Worm (Caenorhabditis elegans): ENCODE measurements around the gene apd-3.

The apd-3 gene

ce11 chrII:3515384-3516053, 30.7 kb downstream of the apd-3 start, which contains the start of the genes Y49F6B.14 and clec-125:
Gene Y49F6B.14, minus strand, starts transcription at chrII:3515484.
Gene clec-125, plus strand, starts transcription at chrII:3516003.
- no peak for TF ChIP-seq blmp-1 (tag; optimal IDR thresholded peaks at IDR 0.05; ENCODE audit: insufficient read depth)
- no peak for TF ChIP-seq alr-1 (tag; optimal IDR thresholded peaks at IDR 0.05)
- TF ChIP-seq ztf-11 (tag; optimal IDR thresholded peaks at IDR 0.05) = no peak
- TF ChIP-seq unc-62 (GFP tag; optimal IDR thresholded peaks at IDR 0.05) = no peak
- TF ChIP-seq nhr-23 (tag; optimal IDR thresholded peaks at IDR 0.05) = no peak
- TF ChIP-seq aly-2 (tag; optimal IDR thresholded peaks at IDR 0.05) = no peak
- no peak for TF ChIP-seq crh-2 (tag; optimal IDR thresholded peaks at IDR 0.05)
- TF ChIP-seq elt-3 (tag; optimal IDR thresholded peaks at IDR 0.05) = no peak
- TF ChIP-seq gmeb-1 (tag; optimal IDR thresholded peaks at IDR 0.05) = no peak
- TF ChIP-seq nhr-10 (tag; optimal IDR thresholded peaks at IDR 0.05) = no peak
- TF ChIP-seq lin-39 (tag; optimal IDR thresholded peaks at IDR 0.05) = no peak

- TF ChIP-seq ama-1 (optimal IDR thresholded peaks at IDR 0.05) (no peak), ZK546.5 (tag; optimal IDR thresholded peaks at IDR 0.05) (no peak), ztf-1 (GFP tag; conservative IDR thresholded peaks at IDR 0.05) (no peak), crh-2 (tag; optimal IDR thresholded peaks at IDR 0.05) (no peak), lsy-2 (tag; optimal IDR thresholded peaks at IDR 0.05) (no peak), mbf-1 (tag; optimal IDR thresholded peaks at IDR 0.05) (no peak), nhr-11 (tag; optimal IDR thresholded peaks at IDR 0.05) (no peak), nhr-21 (tag; optimal IDR thresholded peaks at IDR 0.05) (no peak)
These were observed 31.6 kb downstream of the apd-3 start, which contains the start of gene srz-5 for ce11 chrII:3514631-3515030. Gene srz-5, minus strand, starts transcription at chrII:3514731.

ce11 chrII:3512240-3512639, 34.0 kb downstream of the apd-3 start, which contains the start of gene Y49F6B.19:
Gene Y49F6B.19, minus strand, starts transcription at chrII:3512340.
- TF ChIP-seq ztf-1 (GFP tag; conservative IDR thresholded peaks at IDR 0.05) (no peak), lin-11 (tag; optimal IDR thresholded peaks at IDR 0.05) (no peak), dmd-4 (tag; optimal IDR thresholded peaks at IDR 0.05) (no peak), sem-4 (tag; optimal IDR thresholded peaks at IDR 0.05) (no peak), nhr-129 (tag; optimal IDR thresholded peaks at IDR 0.05) (no peak), ZK546.5 (tag; optimal IDR thresholded peaks at IDR 0.05) (no peak), nhr-10 (tag; optimal IDR thresholded peaks at IDR 0.05) (no peak), elt-3 (tag; optimal IDR thresholded peaks at IDR 0.05) (no peak), sma-3 (GFP tag; optimal IDR thresholded peaks at IDR 0.05) (no peak), nhr-23 (tag; optimal IDR thresholded peaks at IDR 0.05) (no peak), ztf-4 (tag; optimal IDR thresholded peaks at IDR 0.05) (no peak), elt-1 (tag; optimal IDR thresholded peaks at IDR 0.05) (no peak), ama-1 (optimal IDR thresholded peaks at IDR 0.05) (no peak), C34F6.9 (tag; optimal IDR thresholded peaks at IDR 0.05) (no peak), lsy-2 (tag; optimal IDR thresholded peaks at IDR 0.05) (no peak), skn-1 (tag; optimal IDR thresholded peaks at IDR 0.05) (no peak), lin-39 (tag; optimal IDR thresholded peaks at IDR 0.05) (no peak), egl-27 (tag; optimal IDR thresholded peaks at IDR 0.05) (no peak)

DNA sequence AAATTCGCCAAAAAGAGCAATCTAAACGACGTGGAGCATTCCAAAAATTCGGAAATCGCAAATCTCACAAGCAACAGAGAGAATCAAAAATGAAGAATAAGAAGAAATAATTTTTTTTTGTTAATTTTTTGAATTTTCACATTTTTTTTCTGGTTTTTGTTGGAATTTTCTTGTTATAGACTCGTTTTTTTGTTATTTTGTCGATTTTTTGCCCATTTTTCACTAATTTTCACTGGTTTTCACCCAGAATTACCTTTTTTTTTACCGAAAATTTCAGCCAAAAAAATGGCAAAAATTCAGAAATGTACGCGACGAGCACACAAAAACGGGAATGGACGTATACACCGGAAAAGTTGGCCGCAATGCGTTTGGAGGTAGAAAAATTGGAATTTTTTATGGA, 41.5 kb downstream of the apd-3 start, which contains the start of gene cyh-1:
TSS of gene cyh-1 (plus strand) at position 301 of the 400 bp plus-strand sequence.
- TF ChIP-seq nhr-23 (tag; optimal IDR thresholded peaks at IDR 0.05) (no peak), alr-1 (tag; optimal IDR thresholded peaks at IDR 0.05) (no peak)

DNA sequence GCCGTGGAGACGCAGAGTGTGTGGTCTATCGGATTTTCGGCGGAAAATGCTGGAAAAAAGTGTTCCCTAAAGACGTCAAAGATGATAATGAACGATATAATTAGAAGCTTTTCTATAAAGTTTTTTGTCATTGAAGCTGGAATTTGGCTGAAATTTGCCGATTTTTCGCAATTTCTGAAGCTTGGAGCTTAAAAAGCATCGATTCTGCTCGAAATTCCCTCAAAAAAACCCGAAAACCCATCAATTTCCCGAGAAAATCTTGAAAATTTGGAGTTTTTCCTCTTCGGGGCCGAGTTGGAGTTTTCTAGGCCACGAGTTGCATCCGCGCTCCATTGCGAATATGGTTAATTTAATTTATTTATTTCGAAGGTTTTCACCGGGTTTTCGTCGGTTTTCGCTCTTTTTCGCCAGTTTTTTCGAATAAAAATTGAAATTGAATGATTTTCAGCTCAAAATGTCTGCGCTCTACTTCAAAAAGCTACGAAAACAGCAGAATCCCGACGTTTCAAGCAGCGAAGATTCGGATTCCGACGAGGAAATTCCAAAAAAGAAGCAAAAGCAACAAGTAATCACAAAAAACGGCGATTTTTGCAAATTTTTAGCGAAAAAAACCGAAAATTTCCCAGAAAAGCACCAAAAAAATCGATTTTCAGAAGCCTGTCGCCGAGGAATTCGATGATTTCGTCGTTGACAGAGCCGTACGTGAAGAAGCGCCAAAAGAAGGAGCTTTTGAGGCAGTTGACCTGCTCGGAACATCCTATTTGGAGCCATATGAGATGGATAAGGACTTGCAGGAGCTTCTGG, 43.5 kb downstream of the apd-3 start, which contains the start of the genes col-71 and Y49F6B.2:
TSS of gene col-71 (minus strand) at position 51 of the 804 bp plus-strand sequence.
TSS of gene Y49F6B.2 (plus strand) at position 449 of the 804 bp plus-strand sequence.
- no peak for TF ChIP-seq ceh-82 (tag; optimal IDR thresholded peaks at IDR 0.05)
- TF ChIP-seq Y55F3AM.14 (GFP tag; optimal IDR thresholded peaks at IDR 0.05) = peak; percentile 25
- TF ChIP-seq lin-13 (GFP tag; optimal IDR thresholded peaks at IDR 0.05) = peak; percentile 78
- TF ChIP-seq sma-9 (GFP tag; optimal IDR thresholded peaks at IDR 0.05) = no peak
- no peak for TF ChIP-seq sma-9 (tag; optimal IDR thresholded peaks at IDR 0.05)
- TF ChIP-seq nhr-77 (tag; optimal IDR thresholded peaks at IDR 0.05) = no peak
- TF ChIP-seq sem-4 (tag; optimal IDR thresholded peaks at IDR 0.05) = peak; percentile 47
- TF ChIP-seq lin-11 (tag; optimal IDR thresholded peaks at IDR 0.05) = peak; percentile 12
- TF ChIP-seq fos-1 (tag; optimal IDR thresholded peaks at IDR 0.05) = peak; percentile 26
- no peak for TF ChIP-seq unc-39 (tag; optimal IDR thresholded peaks at IDR 0.05)
- TF ChIP-seq R02D3.7 (tag; optimal IDR thresholded peaks at IDR 0.05) = peak; percentile 19
- TF ChIP-seq nhr-129 (tag; optimal IDR thresholded peaks at IDR 0.05) = peak; percentile 46
- TF ChIP-seq F13H6.1 (tag; optimal IDR thresholded peaks at IDR 0.05) = peak; percentile 74
- TF ChIP-seq nhr-23 (tag; optimal IDR thresholded peaks at IDR 0.05) = no peak
- TF ChIP-seq ceh-16 (tag; optimal IDR thresholded peaks at IDR 0.05) = no peak
- peak; percentile 56 for TF ChIP-seq nhr-25 (tag; optimal IDR thresholded peaks at IDR 0.05)
- TF ChIP-seq gmeb-1 (tag; optimal IDR thresholded peaks at IDR 0.05) = peak; percentile 71
- TF ChIP-seq ztf-4 (tag; optimal IDR thresholded peaks at IDR 0.05) = no peak
- peak; percentile 91 for TF ChIP-seq C34F6.9 (tag; optimal IDR thresholded peaks at IDR 0.05)
- no peak for TF ChIP-seq elt-1 (tag; optimal IDR thresholded peaks at IDR 0.05)
- peak; percentile 33 for TF ChIP-seq zag-1 (tag; optimal IDR thresholded peaks at IDR 0.05)
- peak; percentile 46 for TF ChIP-seq nhr-6 (tag; optimal IDR thresholded peaks at IDR 0.05)
- TF ChIP-seq peb-1 (tag; optimal IDR thresholded peaks at IDR 0.05) = no peak
- no peak for TF ChIP-seq blmp-1 (tag; optimal IDR thresholded peaks at IDR 0.05; ENCODE audit: insufficient read depth)

Measured in whole organism, L2 larva.